Worm (Caenorhabditis elegans): ENCODE data around the gene syf-3.

The syf-3 gene

ce11 chrV:5982722-5983121 lies 42.9 kb downstream of the syf-3 start:
- no peak for TF ChIP-seq mep-1 (tag; optimal IDR thresholded peaks at IDR 0.05)
- no peak for TF ChIP-seq ceh-39 (tag; optimal IDR thresholded peaks at IDR 0.05)
- TF ChIP-seq mab-5 (tag; optimal IDR thresholded peaks at IDR 0.05), result no peak
- no peak for TF ChIP-seq lin-32 (GFP tag; optimal IDR thresholded peaks at IDR 0.05)
- TF ChIP-seq elt-1 (tag; optimal IDR thresholded peaks at IDR 0.05; ENCODE audit: borderline replicate concordance, insufficient read depth), result no peak
- no peak for TF ChIP-seq unc-62 (GFP tag; optimal IDR thresholded peaks at IDR 0.05)
- TF ChIP-seq flh-1 (GFP tag; optimal IDR thresholded peaks at IDR 0.05), result no peak
- TF ChIP-seq lin-13 (tag; optimal IDR thresholded peaks at IDR 0.05), result no peak
- no peak for TF ChIP-seq ces-1 (GFP tag; optimal IDR thresholded peaks at IDR 0.05)
- no peak for TF ChIP-seq cnd-1 (tag; optimal IDR thresholded peaks at IDR 0.05)
- no peak for TF ChIP-seq ceh-83 (GFP tag; optimal IDR thresholded peaks at IDR 0.05)
- no peak for TF ChIP-seq blmp-1 (tag; optimal IDR thresholded peaks at IDR 0.05)
- TF ChIP-seq snpc-4 (tag; optimal IDR thresholded peaks at IDR 0.05), result no peak
- TF ChIP-seq ham-2 (GFP tag; optimal IDR thresholded peaks at IDR 0.05), result no peak
- TF ChIP-seq nhr-237 (tag; optimal IDR thresholded peaks at IDR 0.05), result no peak
- TF ChIP-seq bed-3 (GFP tag; optimal IDR thresholded peaks at IDR 0.05), result no peak

- no peak for TF ChIP-seq cnd-1 (tag; optimal IDR thresholded peaks at IDR 0.05)
- no peak for TF ChIP-seq nhr-28 (tag; optimal IDR thresholded peaks at IDR 0.05)
- no peak for TF ChIP-seq ceh-39 (tag; optimal IDR thresholded peaks at IDR 0.05)
- no peak for TF ChIP-seq elt-1 (tag; optimal IDR thresholded peaks at IDR 0.05; ENCODE audit: borderline replicate concordance, insufficient read depth)
These were observed 43.6 kb downstream of the syf-3 start, which contains the start of gene dhs-16 for ce11 chrV:5983380-5983779. Gene dhs-16 (plus strand): TSS chrV:5983745.

ce11 chrV:5984244-5984643 lies 44.4 kb downstream of the syf-3 start:
- no peak for TF ChIP-seq ceh-39 (tag; optimal IDR thresholded peaks at IDR 0.05)

ce11 chrV:5986755-5987154 lies 46.9 kb downstream of the syf-3 start, which contains the start of gene C10F3.7:
Gene C10F3.7 (minus strand): TSS chrV:5986855.
- TF ChIP-seq elt-1 (tag; optimal IDR thresholded peaks at IDR 0.05; ENCODE audit: borderline replicate concordance, insufficient read depth), result no peak
- no peak for TF ChIP-seq bed-3 (GFP tag; optimal IDR thresholded peaks at IDR 0.05)
- no peak for TF ChIP-seq mab-5 (tag; optimal IDR thresholded peaks at IDR 0.05)
- TF ChIP-seq nhr-76 (tag; optimal IDR thresholded peaks at IDR 0.05), result no peak
- no peak for TF ChIP-seq ceh-83 (GFP tag; optimal IDR thresholded peaks at IDR 0.05)
- TF ChIP-seq ztf-11 (tag; optimal IDR thresholded peaks at IDR 0.05), result no peak
- TF ChIP-seq mls-2 (tag; optimal IDR thresholded peaks at IDR 0.05), result no peak
- TF ChIP-seq cnd-1 (tag; optimal IDR thresholded peaks at IDR 0.05), result no peak
- TF ChIP-seq ceh-39 (tag; optimal IDR thresholded peaks at IDR 0.05), result no peak
- no peak for TF ChIP-seq lin-32 (GFP tag; optimal IDR thresholded peaks at IDR 0.05)
- no peak for TF ChIP-seq M03D4.4 (tag; optimal IDR thresholded peaks at IDR 0.05)
- TF ChIP-seq nhr-237 (tag; optimal IDR thresholded peaks at IDR 0.05), result no peak
- no peak for TF ChIP-seq nhr-28 (tag; optimal IDR thresholded peaks at IDR 0.05)
- no peak for TF ChIP-seq mep-1 (tag; optimal IDR thresholded peaks at IDR 0.05)

ce11 chrV:5990383-5990782 lies 50.6 kb downstream of the syf-3 start, which contains the start of gene fut-8:
Gene fut-8 (minus strand): TSS chrV:5990483.
- no peak for TF ChIP-seq snpc-4 (tag; optimal IDR thresholded peaks at IDR 0.05)
- peak; percentile 30 for TF ChIP-seq ces-1 (GFP tag; optimal IDR thresholded peaks at IDR 0.05)

- TF ChIP-seq ces-1 (GFP tag; optimal IDR thresholded peaks at IDR 0.05) (peak; percentile 80), hlh-1 (tag; optimal IDR thresholded peaks at IDR 0.05) (peak; percentile 73), lsy-2 (tag; optimal IDR thresholded peaks at IDR 0.05) (peak; percentile 15), unc-62 (GFP tag; optimal IDR thresholded peaks at IDR 0.05) (peak; percentile 93), mep-1 (tag; optimal IDR thresholded peaks at IDR 0.05) (peak; percentile 36), mab-5 (tag; optimal IDR thresholded peaks at IDR 0.05) (no peak), M03D4.4 (tag; optimal IDR thresholded peaks at IDR 0.05) (no peak), unc-39 (tag; optimal IDR thresholded peaks at IDR 0.05) (no peak), sptf-1 (tag; optimal IDR thresholded peaks at IDR 0.05) (no peak), nhr-28 (tag; optimal IDR thresholded peaks at IDR 0.05) (no peak), nhr-12 (tag; optimal IDR thresholded peaks at IDR 0.05) (no peak), unc-120 (tag; optimal IDR thresholded peaks at IDR 0.05; ENCODE audit: poor library complexity, severe bottlenecking) (peak; percentile 89), nhr-76 (tag; optimal IDR thresholded peaks at IDR 0.05) (no peak)
These were observed 51.8 kb downstream of the syf-3 start for ce11 chrV:5991490-5992069.
